Worm (Caenorhabditis elegans) whole organism, early embryonic: ENCODE measurements around the gene Y39G8B.13.

Source experiments
- aly-1 ChIP-seq: sonication (generic microtip); optimal IDR thresholded peaks from 2 replicates; lab custom pipeline; 2016; ENCODE audit warnings: missing genetic modification characterization, missing compliant biosample characterization
- ama-1 ChIP-seq: fragments of 150-350 bp; optimal IDR thresholded peaks from 2 replicates; lab custom pipeline; 2014
- ceh-13 ChIP-seq: fragments of 200-800 bp; sonication (Bioruptor generic); optimal IDR thresholded peaks from 2 replicates; lab custom pipeline; 2018; ENCODE audit warnings: mild to moderate bottlenecking, missing genetic modification characterization, missing compliant biosample characterization
- ceh-36 ChIP-seq: sonication (generic microtip); optimal IDR thresholded peaks from 2 replicates; lab custom pipeline; 2016; ENCODE audit warnings: missing genetic modification characterization, inconsistent platforms, missing compliant biosample characterization
- flt-1 ChIP-seq: fragments of 200-800 bp; sonication (Bioruptor generic); IDR thresholded peaks from 2 replicates; pipeline ENCODE4 v1.3.6; 2022; ENCODE audit warnings: missing genetic modification characterization, missing compliant biosample characterization
- hmg-4 ChIP-seq: fragments of 200-800 bp; sonication (Bioruptor generic); optimal IDR thresholded peaks from 2 replicates; lab custom pipeline; 2018; ENCODE audit warnings: mild to moderate bottlenecking, missing genetic modification characterization, missing compliant biosample characterization
- pes-1 ChIP-seq: fragments of 200-800 bp; sonication (Bioruptor generic); IDR thresholded peaks from 2 replicates; pipeline ENCODE4 v1.3.6; 2022; ENCODE audit warnings: missing genetic modification reagents, missing genetic modification characterization, missing compliant biosample characterization
- sea-1 ChIP-seq: fragments of 200-800 bp; sonication (Bioruptor generic); conservative IDR thresholded peaks from 2 replicates; pipeline ENCODE4 v1.3.6; 2022; ENCODE audit warnings: missing genetic modification characterization, missing compliant biosample characterization
- tbx-11 ChIP-seq: fragments of 200-800 bp; sonication (Bioruptor generic); IDR thresholded peaks from 2 replicates; pipeline ENCODE4 v1.3.6; 2022; ENCODE audit warnings: missing genetic modification characterization, missing compliant biosample characterization
- tbx-37 ChIP-seq: fragments of 200-800 bp; sonication (Bioruptor generic); conservative IDR thresholded peaks from 2 replicates; pipeline ENCODE4 v1.3.6; 2022; ENCODE audit warnings: missing genetic modification reagents, missing genetic modification characterization, missing compliant biosample characterization
- tra-4 ChIP-seq: sonication (generic microtip); optimal IDR thresholded peaks from 2 replicates; lab custom pipeline; 2017; ENCODE audit warnings: missing genetic modification characterization, missing compliant biosample characterization

ce11 chrII:13958359-13958758 is 24.5 kb downstream of the Y39G8B.13 start:
- TF ChIP-seq ama-1 (no peak), tbx-11 (GFP tag; lab: Robert Waterston, UW) (no peak), tbx-37 (GFP tag; lab: Robert Waterston, UW) (no peak), tra-4 (no peak), pes-1 (GFP tag; lab: Robert Waterston, UW) (no peak), ceh-36 (tag; lab: Kevin White, UChicago) (no peak), flt-1 (no peak), sea-1 (GFP tag; lab: Robert Waterston, UW) (no peak), hmg-4 (GFP tag; lab: Kevin White, UChicago) (no peak), ceh-13 (GFP tag; lab: Kevin White, UChicago) (no peak), aly-1 (tag; lab: Kevin White, UChicago) (no peak)
